Worm (Caenorhabditis elegans): ENCODE data around the gene srd-1.

DNA sequence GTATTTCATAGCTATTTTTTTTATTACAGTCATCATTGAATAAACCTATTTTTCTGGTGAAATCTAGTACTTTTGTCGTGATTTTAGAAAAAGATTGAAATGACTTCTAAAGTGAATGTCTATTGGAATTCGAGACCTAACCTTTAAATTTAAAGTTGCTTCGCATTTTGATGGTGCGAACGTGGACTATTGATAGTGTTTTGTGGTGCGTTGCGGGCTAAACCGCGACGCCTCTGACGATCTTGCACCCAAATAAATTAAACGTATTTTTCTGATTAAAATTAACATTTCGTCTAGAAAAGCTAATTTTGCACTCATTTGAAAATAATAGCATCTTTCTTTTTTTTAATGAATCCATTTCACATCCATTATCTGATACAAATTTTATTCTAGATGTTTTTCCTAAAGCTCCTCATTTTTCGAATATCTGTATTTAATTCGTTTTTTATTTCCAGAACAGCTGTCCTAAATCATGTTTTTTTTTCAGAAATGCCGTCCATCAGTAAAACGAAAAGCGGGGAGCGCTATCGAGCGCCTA, 10.0 kb downstream of the srd-1 start, which contains the start of gene wbp-11:
- TF ChIP-seq pqm-1 (tag; optimal IDR thresholded peaks at IDR 0.05): no peak
- TF ChIP-seq sox-4 (tag; optimal IDR thresholded peaks at IDR 0.05): no peak
- TF ChIP-seq ama-1 (optimal IDR thresholded peaks at IDR 0.05): no peak

Measured in whole organism, late embryonic.